Worm (Caenorhabditis elegans): ENCODE measurements around the gene prdx-3.

ce11 chrIII:4397115-4397514, 10.1 kb upstream of the prdx-3 start, which contains the start of gene R07E5.5:
- TF ChIP-seq unc-62 (GFP tag; optimal IDR thresholded peaks at IDR 0.05) (no peak), mep-1 (tag; optimal IDR thresholded peaks at IDR 0.05) (no peak), unc-120 (tag; optimal IDR thresholded peaks at IDR 0.05; ENCODE audit: poor library complexity, severe bottlenecking) (no peak)
